Worm (Caenorhabditis elegans) whole organism, late embryonic: Measurements from ENCODE around the gene T06E4.7.

Source experiments
- fax-1 ChIP-seq: sonication (generic microtip); optimal IDR thresholded peaks from 2 replicates; lab custom pipeline; 2016; ENCODE audit warnings: missing genotype, missing genetic modification characterization, missing compliant biosample characterization
- hlh-15 ChIP-seq: sonication (generic microtip); optimal IDR thresholded peaks from 2 replicates; lab custom pipeline; 2016; ENCODE audit warnings: missing genetic modification characterization, missing compliant biosample characterization
- sox-4 ChIP-seq: sonication (generic microtip); optimal IDR thresholded peaks from 2 replicates; lab custom pipeline; 2017; ENCODE audit warnings: mild to moderate bottlenecking, missing genetic modification characterization, inconsistent platforms, missing compliant biosample characterization
- tbx-7 ChIP-seq: sonication (generic microtip); optimal IDR thresholded peaks from 2 replicates; lab custom pipeline; 2016; ENCODE audit warnings: missing genotype, missing genetic modification characterization, missing compliant biosample characterization

ce11 chrV:9625122-9625521 lies 1.1 kb upstream of the T06E4.7 start, which contains the start of gene idpc-4:
- TF ChIP-seq tbx-7: no peak
- no peak for TF ChIP-seq fax-1 (tag; lab: Kevin White, UChicago)
- no peak for TF ChIP-seq sox-4 (tag; lab: Kevin White, UChicago)
- TF ChIP-seq hlh-15: no peak
